Worm (Caenorhabditis elegans) whole organism, late embryonic: ENCODE measurements around the gene K10D11.4.

Source experiments
- C08G9.2 ChIP-seq: sonication (generic microtip); optimal IDR thresholded peaks from 2 replicates; lab custom pipeline; 2016; ENCODE audit warnings: mild to moderate bottlenecking, missing genetic modification characterization, moderate library complexity, missing compliant biosample characterization
- C38D4.7 ChIP-seq: fragments of 200-800 bp; sonication (Bioruptor generic); optimal IDR thresholded peaks from 2 replicates; lab custom pipeline; 2018; ENCODE audit warnings: mild to moderate bottlenecking, missing genetic modification characterization, moderate library complexity, missing compliant biosample characterization
- F13H6.1 ChIP-seq: sonication (generic microtip); optimal IDR thresholded peaks from 2 replicates; lab custom pipeline; 2016; ENCODE audit warnings: missing genetic modification characterization, missing compliant biosample characterization
- Y22D7AL.16 ChIP-seq: sonication (generic microtip); optimal IDR thresholded peaks from 2 replicates; lab custom pipeline; 2016; ENCODE audit warnings: missing genetic modification characterization, missing compliant biosample characterization
- ceh-18 ChIP-seq: sonication (generic microtip); optimal IDR thresholded peaks from 2 replicates; lab custom pipeline; 2016; ENCODE audit warnings: missing genetic modification characterization, missing compliant biosample characterization
- ceh-19 ChIP-seq: fragments of 200-800 bp; sonication (Bioruptor generic); optimal IDR thresholded peaks from 2 replicates; lab custom pipeline; 2018; ENCODE audit warnings: mild to moderate bottlenecking, missing genetic modification characterization, missing compliant biosample characterization
- ceh-2 ChIP-seq: sonication (generic microtip); optimal IDR thresholded peaks from 2 replicates; lab custom pipeline; 2016; ENCODE audit warnings: missing genotype, missing genetic modification characterization, missing compliant biosample characterization
- ceh-22 ChIP-seq: sonication (generic microtip); optimal IDR thresholded peaks from 2 replicates; lab custom pipeline; 2017; ENCODE audit warnings: missing biosample characterization, missing genetic modification characterization
- ceh-30 ChIP-seq: fragments of 150-350 bp; optimal IDR thresholded peaks from 2 replicates; lab custom pipeline; 2014; ENCODE audit warnings: missing biosample characterization, missing genetic modification characterization
- ceh-31 ChIP-seq: sonication (generic microtip); optimal IDR thresholded peaks from 2 replicates; lab custom pipeline; 2016; ENCODE audit warnings: missing genetic modification characterization, missing compliant biosample characterization
- ceh-45 ChIP-seq: fragments of 200-800 bp; sonication (Bioruptor generic); IDR thresholded peaks from 2 replicates; pipeline ENCODE4 v1.3.6; 2022; ENCODE audit warnings: missing genetic modification reagents, missing genetic modification characterization, missing compliant biosample characterization
- ceh-48 ChIP-seq: sonication (generic microtip); optimal IDR thresholded peaks from 2 replicates; lab custom pipeline; 2016; ENCODE audit warnings: missing genetic modification characterization, inconsistent platforms, missing compliant biosample characterization
- ceh-6 ChIP-seq: fragments of 200-800 bp; sonication (Bioruptor generic); optimal IDR thresholded peaks from 2 replicates; lab custom pipeline; 2018; ENCODE audit warnings: mild to moderate bottlenecking, missing genetic modification characterization, missing compliant biosample characterization
- ceh-9 ChIP-seq: sonication (generic microtip); optimal IDR thresholded peaks from 2 replicates; lab custom pipeline; 2016; ENCODE audit warnings: mild to moderate bottlenecking, missing genetic modification characterization, inconsistent platforms, missing compliant biosample characterization
- dmd-4 ChIP-seq: sonication (generic microtip); optimal IDR thresholded peaks from 2 replicates; lab custom pipeline; 2016; ENCODE audit warnings: borderline replicate concordance, missing genetic modification characterization, missing compliant biosample characterization
- elt-2 ChIP-seq: sonication (generic microtip); optimal IDR thresholded peaks from 2 replicates; lab custom pipeline; 2016; ENCODE audit warnings: missing genetic modification reagents, missing genetic modification characterization, missing compliant biosample characterization
- ets-4 ChIP-seq: sonication (generic microtip); optimal IDR thresholded peaks from 2 replicates; lab custom pipeline; 2016; ENCODE audit warnings: missing genetic modification characterization, missing compliant biosample characterization
- eyg-1 ChIP-seq: sonication (generic microtip); optimal IDR thresholded peaks from 2 replicates; lab custom pipeline; 2016; ENCODE audit warnings: missing genotype, missing genetic modification characterization, missing compliant biosample characterization
- fkh-6 ChIP-seq: sonication (generic microtip); optimal IDR thresholded peaks from 2 replicates; lab custom pipeline; 2016; ENCODE audit warnings: missing genetic modification characterization, missing compliant biosample characterization
- gmeb-2 ChIP-seq: sonication (generic microtip); optimal IDR thresholded peaks from 2 replicates; lab custom pipeline; 2016; ENCODE audit warnings: missing genetic modification characterization, inconsistent platforms, missing compliant biosample characterization
- hlh-13 ChIP-seq: fragments of 200-800 bp; sonication (Bioruptor generic); optimal IDR thresholded peaks from 2 replicates; lab custom pipeline; 2018; ENCODE audit warnings: mild to moderate bottlenecking, missing genetic modification characterization, missing compliant biosample characterization
- hlh-15 ChIP-seq: sonication (generic microtip); optimal IDR thresholded peaks from 2 replicates; lab custom pipeline; 2016; ENCODE audit warnings: missing genetic modification characterization, missing compliant biosample characterization
- hlh-30 ChIP-seq: sonication (generic microtip); optimal IDR thresholded peaks from 2 replicates; lab custom pipeline; 2017; ENCODE audit warnings: antibody characterized with exemption, missing genetic modification characterization, missing compliant biosample characterization; ENCODE audit not compliant: insufficient read depth
- hlh-8 ChIP-seq: sonication (generic microtip); optimal IDR thresholded peaks from 2 replicates; lab custom pipeline; 2016; ENCODE audit warnings: missing genotype, missing genetic modification characterization, missing compliant biosample characterization
- nhr-11 ChIP-seq: fragments of 150-350 bp; optimal IDR thresholded peaks from 2 replicates; lab custom pipeline; 2014; ENCODE audit warnings: missing biosample characterization, missing genetic modification characterization
- nhr-232 ChIP-seq: sonication (generic microtip); optimal IDR thresholded peaks from 2 replicates; lab custom pipeline; 2016; ENCODE audit warnings: missing genetic modification characterization, missing compliant biosample characterization
- pat-9 ChIP-seq: fragments of 200-800 bp; sonication (Bioruptor generic); optimal IDR thresholded peaks from 2 replicates; lab custom pipeline; 2018; ENCODE audit warnings: mild to moderate bottlenecking, missing genetic modification characterization, moderate library complexity, missing compliant biosample characterization
- pax-1 ChIP-seq: fragments of 150-350 bp; optimal IDR thresholded peaks from 2 replicates; lab custom pipeline; 2014; ENCODE audit warnings: missing biosample characterization, missing genetic modification characterization
- pha-2 ChIP-seq: sonication (generic microtip); optimal IDR thresholded peaks from 2 replicates; lab custom pipeline; 2017; ENCODE audit warnings: mild to moderate bottlenecking, missing genetic modification characterization, missing compliant biosample characterization
- pha-4 ChIP-seq: fragments of 150-350 bp; optimal IDR thresholded peaks from 2 replicates; lab custom pipeline; 2018; ENCODE audit warnings: missing biosample characterization, missing genetic modification reagents, missing genetic modification characterization
- pqm-1 ChIP-seq: sonication (generic microtip); optimal IDR thresholded peaks from 2 replicates; lab custom pipeline; 2016; ENCODE audit warnings: missing genetic modification characterization, missing compliant biosample characterization
- pros-1 ChIP-seq: fragments of 150-350 bp; optimal IDR thresholded peaks from 2 replicates; lab custom pipeline; 2014; ENCODE audit warnings: missing biosample characterization, missing genetic modification reagents, missing genetic modification characterization
- ref-2 ChIP-seq: sonication (generic microtip); optimal IDR thresholded peaks from 2 replicates; lab custom pipeline; 2016; ENCODE audit warnings: missing genetic modification characterization, missing compliant biosample characterization
- sdc-2 ChIP-seq: sonication (generic microtip); optimal IDR thresholded peaks from 2 replicates; lab custom pipeline; 2016; ENCODE audit warnings: missing genotype, missing genetic modification characterization, missing compliant biosample characterization
- tbx-2 ChIP-seq: sonication (generic microtip); optimal IDR thresholded peaks from 2 replicates; lab custom pipeline; 2016; ENCODE audit warnings: missing genetic modification characterization, missing compliant biosample characterization
- tbx-7 ChIP-seq: sonication (generic microtip); optimal IDR thresholded peaks from 2 replicates; lab custom pipeline; 2016; ENCODE audit warnings: missing genotype, missing genetic modification characterization, missing compliant biosample characterization
- ttx-3 ChIP-seq: sonication (generic microtip); optimal IDR thresholded peaks from 2 replicates; lab custom pipeline; 2016; ENCODE audit warnings: missing genetic modification reagents, missing genetic modification characterization, missing compliant biosample characterization
- unc-3 ChIP-seq, 2 experiments: fragments of 200-800 bp in 1 of 2; sonication (Bioruptor generic) in 1 of 2; sonication (generic microtip) in 1 of 2; conservative IDR thresholded peaks in 1 of 2; optimal IDR thresholded peaks in 1 of 2; 2 replicates each; pipeline versions ENCODE4 v1.3.6 to Lab custom; 2016 to 2022; ENCODE audit warnings: missing compliant biosample characterization in 2 of 2, missing genetic modification characterization in 2 of 2, missing genetic modification reagents in 1 of 2
- unc-55 ChIP-seq: sonication (generic microtip); optimal IDR thresholded peaks from 2 replicates; lab custom pipeline; 2017; ENCODE audit warnings: missing biosample characterization, missing genetic modification reagents, missing genetic modification characterization
- zip-5 ChIP-seq: sonication (generic microtip); optimal IDR thresholded peaks from 2 replicates; lab custom pipeline; 2016; ENCODE audit warnings: missing genetic modification characterization, missing compliant biosample characterization

Gene K10D11.4

ce11 chrIV:13013711-13014341 lies 19.6 kb upstream of the K10D11.4 start:
- TF ChIP-seq ceh-19 (GFP tag; lab: Kevin White, UChicago) (no peak), ttx-3 (tag; lab: Kevin White, UChicago) (no peak), ceh-45 (GFP tag; lab: Robert Waterston, UW) (no peak), tbx-7 (no peak), hlh-8 (tag; lab: Kevin White, UChicago) (no peak), dmd-4 (tag; lab: Kevin White, UChicago) (no peak), ceh-9 (no peak), ceh-48 (no peak), Y22D7AL.16 (tag; lab: Kevin White, UChicago) (no peak)

- TF ChIP-seq ceh-31 (tag; lab: Kevin White, UChicago) (peak; percentile 67), pros-1 (tag; lab: Kevin White, UChicago) (peak; percentile 37), ceh-2 (tag; lab: Kevin White, UChicago) (no peak)
Measured at ce11 chrIV:13013231-13013630, 19.0 kb upstream of the K10D11.4 start.

- no peak for TF ChIP-seq gmeb-2 (tag; lab: Kevin White, UChicago)
- TF ChIP-seq ets-4 = no peak
- TF ChIP-seq C08G9.2 (tag; lab: Kevin White, UChicago) = no peak
- no peak for TF ChIP-seq ceh-22 (tag; lab: Kevin White, UChicago)
- no peak for TF ChIP-seq nhr-11
- no peak for TF ChIP-seq F13H6.1
- no peak for TF ChIP-seq pha-2 (tag; lab: Kevin White, UChicago)
- no peak for TF ChIP-seq ceh-9
- no peak for TF ChIP-seq pros-1 (tag; lab: Kevin White, UChicago)
- no peak for TF ChIP-seq unc-3 (GFP tag; conservative IDR thresholded peaks at IDR 0.05; lab: Robert Waterston, UW)
- no peak for TF ChIP-seq unc-3 (tag; optimal IDR thresholded peaks at IDR 0.05; lab: Kevin White, UChicago)
- TF ChIP-seq hlh-15 (tag; lab: Kevin White, UChicago) = no peak
- TF ChIP-seq zip-5 (tag; lab: Kevin White, UChicago) = no peak
- TF ChIP-seq sdc-2 = no peak
- no peak for TF ChIP-seq unc-55 (GFP tag; lab: Kevin White, UChicago)
- TF ChIP-seq pha-4 = no peak
Measured at ce11 chrIV:13009507-13009906, 15.2 kb upstream of the K10D11.4 start.

ce11 chrIV:13008405-13009208 lies 14.3 kb upstream of the K10D11.4 start, which contains the start of gene mbk-2:
mbk-2 (plus strand) TSS chrIV:13009158.
- peak; percentile 53 for TF ChIP-seq elt-2 (tag; lab: Kevin White, UChicago)
- no peak for TF ChIP-seq nhr-232 (tag; lab: Kevin White, UChicago)

- no peak for TF ChIP-seq pat-9
- TF ChIP-seq nhr-232 (tag; lab: Kevin White, UChicago) = no peak
- no peak for TF ChIP-seq ceh-9
- TF ChIP-seq ceh-22 (tag; lab: Kevin White, UChicago) = peak; percentile 63
- TF ChIP-seq hlh-30 (tag; lab: Kevin White, UChicago) = no peak
- TF ChIP-seq C38D4.7 = no peak
- no peak for TF ChIP-seq elt-2 (tag; lab: Kevin White, UChicago)
- TF ChIP-seq tbx-2 (tag; lab: Kevin White, UChicago) = no peak
- TF ChIP-seq gmeb-2 (tag; lab: Kevin White, UChicago) = no peak
- peak; percentile 30 for TF ChIP-seq ceh-2 (tag; lab: Kevin White, UChicago)
- no peak for TF ChIP-seq ceh-18 (tag; lab: Kevin White, UChicago)
- no peak for TF ChIP-seq Y22D7AL.16 (tag; lab: Kevin White, UChicago)
- TF ChIP-seq ref-2 = no peak
- no peak for TF ChIP-seq ceh-31 (tag; lab: Kevin White, UChicago)
- TF ChIP-seq ceh-6 (GFP tag; lab: Kevin White, UChicago) = no peak
- TF ChIP-seq pax-1 (tag; lab: Kevin White, UChicago) = peak; percentile 17
- no peak for TF ChIP-seq fkh-6 (tag; lab: Kevin White, UChicago)
- no peak for TF ChIP-seq pqm-1 (tag; lab: Kevin White, UChicago)
- TF ChIP-seq tbx-7 = no peak
- no peak for TF ChIP-seq F13H6.1
- no peak for TF ChIP-seq ceh-30 (tag; lab: Kevin White, UChicago)
- no peak for TF ChIP-seq hlh-13
- no peak for TF ChIP-seq eyg-1 (tag; lab: Kevin White, UChicago)
- TF ChIP-seq, all 69 proteins: peak for 3
Measured at ce11 chrIV:12999087-12999486, 4.8 kb upstream of the K10D11.4 start.
